Fruit fly (Drosophila melanogaster) whole organism, embryonic: Measurements from ENCODE around the gene St2.

ENCODE experiments used
- CG11085 ChIP-seq: fragments of 200-800 bp; sonication (Bioruptor generic); IDR thresholded peaks from 2 replicates; pipeline ENCODE4 v1.3.6; 2022; ENCODE audit warnings: missing biosample characterization, missing genetic modification characterization
- CG11247 ChIP-seq: fragments of 200-800 bp; sonication (Bioruptor generic); IDR thresholded peaks from 2 replicates; pipeline ENCODE4 v1.3.6; 2022; ENCODE audit warnings: missing biosample characterization, missing genetic modification characterization
- CG11695 ChIP-seq: fragments of 200-800 bp; sonication (Bioruptor generic); IDR thresholded peaks from 3 replicates; pipeline ENCODE4 v1.3.6; 2022; ENCODE audit warnings: missing biosample characterization, missing genetic modification characterization
- CG11723 ChIP-seq: fragments of 200-800 bp; sonication (Bioruptor generic); optimal IDR thresholded peaks from 2 replicates; lab custom pipeline; 2017; ENCODE audit warnings: missing biosample characterization, mild to moderate bottlenecking, missing genetic modification characterization
- CG12104 ChIP-seq: fragments of 200-800 bp; sonication (Bioruptor generic); optimal IDR thresholded peaks from 3 replicates; lab custom pipeline; 2016; ENCODE audit warnings: missing biosample characterization, missing genetic modification characterization
- CG1233 ChIP-seq: fragments of 200-800 bp; sonication (Bioruptor generic); optimal IDR thresholded peaks from 4 replicates; lab custom pipeline; 2018; ENCODE audit warnings: missing biosample characterization, mild to moderate bottlenecking, missing genetic modification characterization
- CG12942 ChIP-seq: fragments of 200-800 bp; sonication (Bioruptor generic); optimal IDR thresholded peaks from 3 replicates; lab custom pipeline; 2016; ENCODE audit warnings: missing biosample characterization, missing genetic modification characterization
- CG13287 ChIP-seq: fragments of 200-800 bp; sonication (Bioruptor generic); IDR thresholded peaks from 2 replicates; pipeline ENCODE4 v1.3.6; 2022; ENCODE audit warnings: missing biosample characterization, missing genetic modification characterization; ENCODE audit not compliant: partially characterized antibody
- CG1792 ChIP-seq: fragments of 200-800 bp; sonication (Bioruptor generic); optimal IDR thresholded peaks from 2 replicates; lab custom pipeline; 2016; ENCODE audit warnings: missing biosample characterization, missing genetic modification characterization
- CG18599 ChIP-seq: fragments of 200-800 bp; sonication (Bioruptor generic); optimal IDR thresholded peaks from 3 replicates; lab custom pipeline; 2017; ENCODE audit warnings: missing biosample characterization, missing genetic modification characterization, mild to moderate bottlenecking, moderate library complexity, missing genetic modification reagents
- CG2120 ChIP-seq: fragments of 200-800 bp; sonication (Bioruptor generic); optimal IDR thresholded peaks from 3 replicates; lab custom pipeline; 2016; ENCODE audit warnings: missing biosample characterization, missing genetic modification characterization
- CG2875 ChIP-seq: fragments of 200-800 bp; sonication (Bioruptor generic); optimal IDR thresholded peaks from 2 replicates; lab custom pipeline; 2017; ENCODE audit warnings: missing biosample characterization, mild to moderate bottlenecking, missing genetic modification characterization, missing genetic modification reagents
- CG3281 ChIP-seq: fragments of 200-800 bp; sonication (Bioruptor generic); optimal IDR thresholded peaks from 3 replicates; lab custom pipeline; 2017; ENCODE audit warnings: missing biosample characterization, mild to moderate bottlenecking, missing genetic modification characterization
- CG33213 ChIP-seq: fragments of 200-800 bp; sonication (Bioruptor generic); optimal IDR thresholded peaks from 3 replicates; lab custom pipeline; 2016; ENCODE audit warnings: missing biosample characterization, missing genetic modification characterization
- CG33557 ChIP-seq: fragments of 200-800 bp; sonication (Bioruptor generic); optimal IDR thresholded peaks from 2 replicates; lab custom pipeline; 2019; ENCODE audit warnings: missing biosample characterization, mild to moderate bottlenecking, missing genetic modification characterization, moderate library complexity
- CG42726 ChIP-seq: fragments of 200-800 bp; sonication (Bioruptor generic); IDR thresholded peaks from 2 replicates; pipeline ENCODE4 v1.3.6; 2022; ENCODE audit warnings: missing biosample characterization, missing genetic modification characterization; ENCODE audit not compliant: partially characterized antibody
- CG6175 ChIP-seq: fragments of 200-800 bp; sonication (Bioruptor generic); IDR thresholded peaks from 3 replicates; pipeline ENCODE4 v1.3.6; 2022; ENCODE audit warnings: missing biosample characterization, missing genetic modification characterization
- CG6683 ChIP-seq: fragments of 200-800 bp; sonication (Bioruptor generic); optimal IDR thresholded peaks from 2 replicates; lab custom pipeline; 2017; ENCODE audit warnings: missing biosample characterization, mild to moderate bottlenecking, missing genetic modification characterization, missing genetic modification reagents
- CG7271 ChIP-seq: fragments of 200-800 bp; sonication (Bioruptor generic); optimal IDR thresholded peaks from 2 replicates; lab custom pipeline; 2018; ENCODE audit warnings: missing biosample characterization, mild to moderate bottlenecking, missing genetic modification characterization, moderate library complexity
- CG8290 ChIP-seq, 3 experiments: fragments of 200-800 bp; sonication (Bioruptor generic); optimal IDR thresholded peaks; 2 replicates each; lab custom pipeline; 2016 to 2019; ENCODE audit warnings: missing biosample characterization in 3 of 3, missing genetic modification characterization in 3 of 3, mild to moderate bottlenecking in 2 of 3, moderate library complexity in 1 of 3
- Dll ChIP-seq: fragments of 200-800 bp; sonication (Bioruptor generic); IDR thresholded peaks from 4 replicates; pipeline ENCODE4 v1.3.6; 2022; ENCODE audit warnings: missing biosample characterization, missing genetic modification characterization; ENCODE audit not compliant: partially characterized antibody
- E2f2 ChIP-seq: fragments of 200-800 bp; sonication (Bioruptor generic); IDR thresholded peaks from 2 replicates; pipeline ENCODE4 v1.3.6; 2022; ENCODE audit warnings: missing biosample characterization, missing genetic modification characterization
- Elba2 ChIP-seq: fragments of 200-800 bp; sonication (Bioruptor generic); optimal IDR thresholded peaks from 3 replicates; lab custom pipeline; 2016; ENCODE audit warnings: missing biosample characterization, missing genetic modification characterization
- Ets65A ChIP-seq: fragments of 200-800 bp; sonication (Bioruptor generic); peaks from one replicate; lab custom pipeline; 2016; ENCODE audit warnings: missing biosample characterization, missing genetic modification characterization
- Fer2 ChIP-seq: fragments of 200-800 bp; sonication (Bioruptor generic); optimal IDR thresholded peaks from 2 replicates; lab custom pipeline; 2018; ENCODE audit warnings: missing biosample characterization, mild to moderate bottlenecking, missing genetic modification characterization, moderate library complexity
- Mad ChIP-seq: fragments of 200-800 bp; sonication (Bioruptor generic); optimal IDR thresholded peaks from 2 replicates; lab custom pipeline; 2016; ENCODE audit warnings: missing biosample characterization, missing genetic modification characterization
- Med ChIP-seq: fragments of 200-800 bp; sonication (Bioruptor generic); peaks from one replicate; lab custom pipeline; 2016; ENCODE audit warnings: missing biosample characterization, missing genetic modification characterization, mild to moderate bottlenecking, inconsistent platforms, moderate library complexity
- Opbp ChIP-seq: fragments of 200-800 bp; sonication (Bioruptor generic); IDR thresholded peaks from 3 replicates; pipeline ENCODE4 v1.3.6; 2022; ENCODE audit warnings: missing biosample characterization, missing genetic modification characterization; ENCODE audit not compliant: partially characterized antibody
- Ptx1 ChIP-seq: fragments of 200-800 bp; sonication (Bioruptor generic); IDR thresholded peaks from 2 replicates; pipeline ENCODE4 v1.3.6; 2022; ENCODE audit warnings: missing biosample characterization, missing genetic modification characterization
- Rfx ChIP-seq: fragments of 200-800 bp; sonication (Bioruptor generic); IDR thresholded peaks from 2 replicates; pipeline ENCODE4 v1.3.6; 2022; ENCODE audit warnings: missing biosample characterization, missing genetic modification characterization
- Ssrp ChIP-seq: fragments of 200-800 bp; sonication (Bioruptor generic); optimal IDR thresholded peaks from 2 replicates; lab custom pipeline; 2018; ENCODE audit warnings: missing biosample characterization, mild to moderate bottlenecking, missing genetic modification characterization, moderate library complexity
- Usf ChIP-seq: fragments of 200-800 bp; sonication (Bioruptor generic); optimal IDR thresholded peaks from 2 replicates; lab custom pipeline; 2017; ENCODE audit warnings: missing genotype, missing biosample characterization, missing genetic modification characterization
- YL-1 ChIP-seq: fragments of 200-800 bp; sonication (Bioruptor generic); optimal IDR thresholded peaks from 3 replicates; lab custom pipeline; 2017; ENCODE audit warnings: missing biosample characterization, mild to moderate bottlenecking, missing genetic modification characterization
- bab2 ChIP-seq: fragments of 200-800 bp; sonication (Bioruptor generic); optimal IDR thresholded peaks from 2 replicates; lab custom pipeline; 2016; ENCODE audit warnings: missing biosample characterization, missing genetic modification characterization
- cato ChIP-seq: fragments of 200-800 bp; sonication (Bioruptor generic); optimal IDR thresholded peaks from 2 replicates; lab custom pipeline; 2016; ENCODE audit warnings: missing biosample characterization, missing genetic modification characterization, borderline replicate concordance
- ci ChIP-seq: fragments of 200-800 bp; sonication (Bioruptor generic); IDR thresholded peaks from 3 replicates; pipeline ENCODE4 v1.3.6; 2022; ENCODE audit warnings: missing biosample characterization, missing genetic modification characterization
- crol ChIP-seq: fragments of 200-800 bp; sonication (Bioruptor generic); IDR thresholded peaks from 2 replicates; pipeline ENCODE4 v1.3.6; 2022; ENCODE audit warnings: missing biosample characterization, missing genetic modification characterization
- dmrt99B ChIP-seq: fragments of 200-800 bp; sonication (Bioruptor generic); optimal IDR thresholded peaks from 2 replicates; lab custom pipeline; 2018; ENCODE audit warnings: missing biosample characterization, mild to moderate bottlenecking, missing genetic modification characterization, moderate library complexity
- esg ChIP-seq: fragments of 200-800 bp; sonication (Bioruptor generic); conservative IDR thresholded peaks from 2 replicates; pipeline ENCODE4 v1.3.6; 2022; ENCODE audit warnings: missing biosample characterization, missing genetic modification characterization
- gcm2 ChIP-seq: fragments of 200-800 bp; sonication (Bioruptor generic); optimal IDR thresholded peaks from 2 replicates; lab custom pipeline; 2016; ENCODE audit warnings: missing biosample characterization, missing genetic modification characterization
- gro ChIP-seq: fragments of 200-800 bp; sonication (Bioruptor generic); optimal IDR thresholded peaks from 2 replicates; lab custom pipeline; 2016; ENCODE audit warnings: missing biosample characterization, missing genetic modification characterization
- ham ChIP-seq: fragments of 200-800 bp; sonication (Bioruptor generic); IDR thresholded peaks from 2 replicates; pipeline ENCODE4 v1.3.6; 2022; ENCODE audit warnings: missing biosample characterization, missing genetic modification characterization
- hth ChIP-seq: fragments of >200 bp; optimal IDR thresholded peaks from 2 replicates; lab custom pipeline; 2017; ENCODE audit warnings: inconsistent platforms
- lola ChIP-seq, 3 experiments: fragments of >200 bp in 2 of 3; fragments of 200-800 bp in 1 of 3; sonication (Bioruptor generic) in 1 of 3; optimal IDR thresholded peaks; 2 replicates each; lab custom pipeline; 2017 to 2019; ENCODE audit warnings: missing biosample characterization in 3 of 3, missing genetic modification characterization in 3 of 3, mild to moderate bottlenecking in 1 of 3, moderate library complexity in 1 of 3
- mam ChIP-seq: fragments of 200-800 bp; sonication (Bioruptor generic); optimal IDR thresholded peaks from 3 replicates; lab custom pipeline; 2016; ENCODE audit warnings: missing biosample characterization, missing genetic modification characterization
- odd ChIP-seq: fragments of 200-800 bp; sonication (Bioruptor generic); optimal IDR thresholded peaks from 2 replicates; lab custom pipeline; 2017; ENCODE audit warnings: missing biosample characterization, mild to moderate bottlenecking, missing genetic modification characterization
- psq ChIP-seq: fragments of 200-800 bp; sonication (Bioruptor generic); optimal IDR thresholded peaks from 2 replicates; lab custom pipeline; 2017; ENCODE audit warnings: missing biosample characterization, missing genetic modification characterization
- pzg ChIP-seq: fragments of 200-800 bp; sonication (Bioruptor generic); optimal IDR thresholded peaks from 3 replicates; lab custom pipeline; 2018; ENCODE audit warnings: missing biosample characterization, mild to moderate bottlenecking, missing genetic modification characterization, moderate library complexity
- sisA ChIP-seq: fragments of 200-800 bp; sonication (Bioruptor generic); IDR thresholded peaks from 2 replicates; pipeline ENCODE4 v1.3.6; 2022; ENCODE audit warnings: missing biosample characterization, missing genetic modification characterization
- ssp ChIP-seq: fragments of 200-800 bp; sonication (Bioruptor generic); IDR thresholded peaks from 2 replicates; pipeline ENCODE4 v1.3.6; 2022; ENCODE audit warnings: missing biosample characterization, missing genetic modification characterization

The St2 gene

dm6 chr3R:9260421-9260973, 8.9 kb downstream of the St2 start, which contains the start of gene ATP6AP2 (continued):
- TF ChIP-seq Ssrp (peak; percentile 18), esg (no peak), Ets65A (GFP tag; lab: Kevin White, UChicago) (peak; percentile 84), Dll (GFP tag; lab: Robert Waterston, UW) (peak; percentile 78; the same call in 3 of the 4 replicates), bab2 (GFP tag; lab: Kevin White, UChicago) (no peak), psq (GFP tag; lab: Kevin White, UChicago) (no peak), Opbp (GFP tag; lab: Robert Waterston, UW) (peak; percentile 85; the same call in 2 of the 3 replicates), pzg (GFP tag; lab: Kevin White, UChicago) (peak; percentile 82), CG11723 (GFP tag; lab: Kevin White, UChicago) (no peak), Usf (GFP tag; lab: Kevin White, UChicago) (peak; percentile 72), Med (GFP tag; lab: Kevin White, UChicago) (peak; percentile 89), gro (GFP tag; lab: Kevin White, UChicago) (peak; percentile 11), E2f2 (GFP tag; lab: Robert Waterston, UW) (peak; percentile 39; the same call in 1 of the 2 replicates), CG18599 (GFP tag; lab: Kevin White, UChicago) (no peak), CG13287 (GFP tag; lab: Robert Waterston, UW) (peak; percentile 86), Mad (peak; percentile 36), CG1233 (GFP tag; lab: Kevin White, UChicago) (peak; percentile 2), CG1792 (GFP tag; lab: Kevin White, UChicago) (no peak), CG42726 (GFP tag; lab: Robert Waterston, UW) (peak; percentile 39; the same call in 1 of the 2 replicates), CG3281 (GFP tag; lab: Kevin White, UChicago) (peak; percentile 60), mam (peak; percentile 43), CG2120 (peak; percentile 65), ham (no peak), CG11695 (GFP tag; lab: Robert Waterston, UW) (no peak), CG6683 (GFP tag; lab: Kevin White, UChicago) (no peak), CG8290 (GFP tag; optimal IDR thresholded peaks at IDR 0.05; lab: Kevin White, UChicago) (peak; percentile 71), CG8290 (tag; optimal IDR thresholded peaks at IDR 0.05; lab: Kevin White, UChicago) (peak in 1 of 2 experiments; percentile 45), ssp (no peak), CG11085 (no peak), CG33213 (GFP tag; lab: Kevin White, UChicago) (peak; percentile 10), CG11247 (peak; percentile 67), YL-1 (peak; percentile 96), CG6175 (no peak), Rfx (peak; percentile 84), hth (lab: Kevin White, UChicago) (no peak), lola (GFP tag; optimal IDR thresholded peaks at IDR 0.05; lab: Kevin White, UChicago) (peak in 1 of 3 experiments; percentile 41), ci (GFP tag; lab: Robert Waterston, UW) (no peak; the same call in 1 of the 3 replicates), CG12942 (peak; percentile 30), Fer2 (peak; percentile 57), Ptx1 (peak; percentile 47; the same call in 1 of the 2 replicates), Elba2 (GFP tag; lab: Kevin White, UChicago) (no peak), odd (GFP tag; lab: Kevin White, UChicago) (no peak), CG7271 (tag; lab: Kevin White, UChicago) (no peak), gcm2 (GFP tag; lab: Kevin White, UChicago) (peak; percentile 12), CG33557 (GFP tag; lab: Kevin White, UChicago) (peak; percentile 42), cato (no peak), dmrt99B (tag; lab: Kevin White, UChicago) (no peak), sisA (no peak), CG2875 (GFP tag; lab: Kevin White, UChicago) (peak; percentile 19), crol (GFP tag; lab: Robert Waterston, UW) (peak; percentile 90), CG12104 (GFP tag; lab: Kevin White, UChicago) (peak; percentile 36)
